Fruit fly (Drosophila melanogaster) whole organism, embryonic: Measurements from ENCODE around the gene CG11737.

Experiments
- Blimp-1 ChIP-seq: fragments of 200-800 bp; sonication (Bioruptor generic); optimal IDR thresholded peaks from 3 replicates; lab custom pipeline; 2018; ENCODE audit warnings: missing biosample characterization, missing genetic modification characterization, mild to moderate bottlenecking, moderate library complexity, missing genetic modification reagents
- Bteb2 ChIP-seq: fragments of 200-800 bp; sonication (Bioruptor generic); optimal IDR thresholded peaks from 2 replicates; lab custom pipeline; 2016; ENCODE audit warnings: missing biosample characterization, missing genetic modification characterization
- CG10366 ChIP-seq: fragments of 200-800 bp; sonication (Bioruptor generic); IDR thresholded peaks from 2 replicates; pipeline ENCODE4 v1.3.6; 2022; ENCODE audit warnings: missing biosample characterization, missing genetic modification characterization
- CG10462 ChIP-seq: fragments of 200-800 bp; sonication (Bioruptor generic); optimal IDR thresholded peaks from 2 replicates; lab custom pipeline; 2016; ENCODE audit warnings: missing biosample characterization, missing genetic modification characterization
- CG11247 ChIP-seq: fragments of 200-800 bp; sonication (Bioruptor generic); IDR thresholded peaks from 2 replicates; pipeline ENCODE4 v1.3.6; 2022; ENCODE audit warnings: missing biosample characterization, missing genetic modification characterization
- CG11456 ChIP-seq: fragments of 200-800 bp; sonication (Bioruptor generic); IDR thresholded peaks from 3 replicates; pipeline ENCODE4 v1.3.6; 2022; ENCODE audit warnings: missing biosample characterization, missing genetic modification characterization
- CG12104 ChIP-seq: fragments of 200-800 bp; sonication (Bioruptor generic); optimal IDR thresholded peaks from 3 replicates; lab custom pipeline; 2016; ENCODE audit warnings: missing biosample characterization, missing genetic modification characterization
- CG12155 ChIP-seq: fragments of 200-800 bp; sonication (Bioruptor generic); optimal IDR thresholded peaks from 3 replicates; lab custom pipeline; 2016; ENCODE audit warnings: missing biosample characterization, missing genetic modification characterization
- CG12299 ChIP-seq: fragments of 200-800 bp; sonication (Bioruptor generic); optimal IDR thresholded peaks from 2 replicates; lab custom pipeline; 2018; ENCODE audit warnings: missing biosample characterization, mild to moderate bottlenecking, missing genetic modification characterization
- CG1233 ChIP-seq: fragments of 200-800 bp; sonication (Bioruptor generic); optimal IDR thresholded peaks from 4 replicates; lab custom pipeline; 2018; ENCODE audit warnings: missing biosample characterization, mild to moderate bottlenecking, missing genetic modification characterization
- CG13296 ChIP-seq: fragments of 200-800 bp; sonication (Bioruptor generic); optimal IDR thresholded peaks from 3 replicates; lab custom pipeline; 2018; ENCODE audit warnings: missing biosample characterization, mild to moderate bottlenecking, missing genetic modification characterization
- CG13894 ChIP-seq: fragments of 200-800 bp; sonication (Bioruptor generic); optimal IDR thresholded peaks from 3 replicates; lab custom pipeline; 2018; ENCODE audit warnings: missing biosample characterization, mild to moderate bottlenecking, missing genetic modification characterization, moderate library complexity
- CG1603 ChIP-seq: fragments of 200-800 bp; sonication (Bioruptor generic); optimal IDR thresholded peaks from 2 replicates; lab custom pipeline; 2019; ENCODE audit warnings: missing biosample characterization, mild to moderate bottlenecking, missing genetic modification characterization, moderate library complexity
- CG17802 ChIP-seq: fragments of 200-800 bp; sonication (Bioruptor generic); optimal IDR thresholded peaks from 2 replicates; lab custom pipeline; 2018; ENCODE audit warnings: missing biosample characterization, mild to moderate bottlenecking, missing genetic modification characterization, moderate library complexity
- CG1832 ChIP-seq: fragments of 200-800 bp; sonication (Bioruptor generic); optimal IDR thresholded peaks from 2 replicates; lab custom pipeline; 2017; ENCODE audit warnings: missing biosample characterization, mild to moderate bottlenecking, missing genetic modification characterization, inconsistent platforms
- CG18599 ChIP-seq: fragments of 200-800 bp; sonication (Bioruptor generic); optimal IDR thresholded peaks from 3 replicates; lab custom pipeline; 2017; ENCODE audit warnings: missing biosample characterization, missing genetic modification characterization, mild to moderate bottlenecking, moderate library complexity, missing genetic modification reagents
- CG18764 ChIP-seq: fragments of 200-800 bp; sonication (Bioruptor generic); optimal IDR thresholded peaks from 3 replicates; lab custom pipeline; 2016; ENCODE audit warnings: missing biosample characterization, missing genetic modification characterization
- CG30403 ChIP-seq: fragments of 200-800 bp; sonication (Bioruptor generic); optimal IDR thresholded peaks from 3 replicates; lab custom pipeline; 2016; ENCODE audit warnings: missing biosample characterization, missing genetic modification characterization
- CG32772 ChIP-seq: fragments of 200-800 bp; sonication (Bioruptor generic); IDR thresholded peaks from 2 replicates; pipeline ENCODE4 v1.3.6; 2022; ENCODE audit warnings: missing biosample characterization, missing genetic modification characterization
- CG4328 ChIP-seq: fragments of 200-800 bp; sonication (Bioruptor generic); optimal IDR thresholded peaks from 3 replicates; lab custom pipeline; 2017; ENCODE audit warnings: missing biosample characterization, missing genetic modification reagents, missing genetic modification characterization
- CG7271 ChIP-seq: fragments of 200-800 bp; sonication (Bioruptor generic); optimal IDR thresholded peaks from 2 replicates; lab custom pipeline; 2018; ENCODE audit warnings: missing biosample characterization, mild to moderate bottlenecking, missing genetic modification characterization, moderate library complexity
- CG8281 ChIP-seq: fragments of 200-800 bp; sonication (Bioruptor generic); optimal IDR thresholded peaks from 2 replicates; lab custom pipeline; 2018; ENCODE audit warnings: missing biosample characterization, mild to moderate bottlenecking, missing genetic modification characterization, moderate library complexity
- CG8478 ChIP-seq: fragments of >200 bp; optimal IDR thresholded peaks from 2 replicates; lab custom pipeline; 2018
- CG9437 ChIP-seq: fragments of 200-800 bp; sonication (Bioruptor generic); optimal IDR thresholded peaks from 2 replicates; lab custom pipeline; 2018; ENCODE audit warnings: missing biosample characterization, mild to moderate bottlenecking, missing genetic modification characterization
- CkIIα-i1 ChIP-seq: fragments of 200-800 bp; sonication (Bioruptor generic); IDR thresholded peaks from 2 replicates; pipeline ENCODE4 v1.3.6; 2022; ENCODE audit warnings: missing biosample characterization, missing genetic modification characterization
- Drgx ChIP-seq: fragments of 200-800 bp; sonication (Bioruptor generic); IDR thresholded peaks from 2 replicates; pipeline ENCODE4 v1.3.6; 2022; ENCODE audit warnings: missing biosample characterization, missing genetic modification characterization
- H15 ChIP-seq: fragments of 200-800 bp; sonication (Bioruptor generic); IDR thresholded peaks from 3 replicates; pipeline ENCODE4 v1.3.6; 2022; ENCODE audit warnings: missing biosample characterization, missing genetic modification characterization
- HHEX ChIP-seq: fragments of 200-800 bp; sonication (Bioruptor generic); optimal IDR thresholded peaks from 3 replicates; lab custom pipeline; 2017; ENCODE audit warnings: missing biosample characterization, mild to moderate bottlenecking, missing genetic modification characterization, missing genetic modification reagents
- Hmx ChIP-seq: fragments of 200-800 bp; sonication (Bioruptor generic); optimal IDR thresholded peaks from 2 replicates; lab custom pipeline; 2016; ENCODE audit warnings: missing biosample characterization, missing genetic modification characterization
- Hr3 ChIP-seq: fragments of 200-800 bp; sonication (Bioruptor generic); optimal IDR thresholded peaks from 3 replicates; lab custom pipeline; 2016; ENCODE audit warnings: missing biosample characterization, missing genetic modification characterization
- Jarid2 ChIP-seq: fragments of 200-800 bp; sonication (Bioruptor generic); optimal IDR thresholded peaks from 3 replicates; lab custom pipeline; 2017; ENCODE audit warnings: mild to moderate bottlenecking, missing biosample characterization, missing genetic modification reagents, missing genetic modification characterization
- Kr ChIP-seq: fragments of 200-800 bp; sonication (Bioruptor generic); optimal IDR thresholded peaks from 2 replicates; lab custom pipeline; 2017; ENCODE audit warnings: missing biosample characterization, mild to moderate bottlenecking, missing genetic modification characterization
- Lim3 ChIP-seq: fragments of 200-800 bp; sonication (Bioruptor generic); IDR thresholded peaks from 2 replicates; pipeline ENCODE4 v1.3.6; 2022; ENCODE audit warnings: missing biosample characterization, missing genetic modification characterization
- Nf-YA ChIP-seq: fragments of 200-800 bp; sonication (Bioruptor generic); IDR thresholded peaks from 2 replicates; pipeline ENCODE4 v1.3.6; 2022; ENCODE audit warnings: missing biosample characterization, missing genetic modification characterization
- NfI ChIP-seq: fragments of 200-800 bp; sonication (Bioruptor generic); optimal IDR thresholded peaks from 3 replicates; lab custom pipeline; 2018; ENCODE audit warnings: missing biosample characterization, mild to moderate bottlenecking, missing genetic modification characterization, moderate library complexity
- crol ChIP-seq: fragments of 200-800 bp; sonication (Bioruptor generic); IDR thresholded peaks from 2 replicates; pipeline ENCODE4 v1.3.6; 2022; ENCODE audit warnings: missing biosample characterization, missing genetic modification characterization
- insv ChIP-seq, 2 experiments: fragments of 200-800 bp; sonication (Bioruptor generic); optimal IDR thresholded peaks; 3 replicates each; lab custom pipeline; 2016 to 2018; ENCODE audit warnings: missing biosample characterization in 2 of 2, missing genetic modification characterization in 2 of 2
- kni ChIP-seq: fragments of 200-800 bp; sonication (Bioruptor generic); optimal IDR thresholded peaks from 3 replicates; lab custom pipeline; 2017; ENCODE audit warnings: mild to moderate bottlenecking, missing biosample characterization, missing genetic modification reagents, missing genetic modification characterization
- knrl ChIP-seq: fragments of 200-800 bp; sonication (Bioruptor generic); IDR thresholded peaks from 3 replicates; pipeline ENCODE4 v1.3.6; 2022; ENCODE audit warnings: missing biosample characterization, missing genetic modification characterization; ENCODE audit not compliant: partially characterized antibody
- nerfin-2 ChIP-seq: fragments of 200-800 bp; sonication (Bioruptor generic); IDR thresholded peaks from 2 replicates; pipeline ENCODE4 v1.3.6; 2022; ENCODE audit warnings: missing biosample characterization, missing genetic modification characterization; ENCODE audit not compliant: partially characterized antibody
- pan ChIP-seq, 4 experiments: fragments of >200 bp in 3 of 4; fragments of 200-800 bp in 1 of 4; sonication (Bioruptor generic) in 1 of 4; optimal IDR thresholded peaks in 3 of 4; IDR thresholded peaks in 1 of 4; 2 replicates each; pipeline versions ENCODE4 v1.3.6 to Lab custom; 2017 to 2022; ENCODE audit warnings: missing biosample characterization in 2 of 4, missing genetic modification characterization in 2 of 4, mixed read lengths in 1 of 4
- psq ChIP-seq: fragments of 200-800 bp; sonication (Bioruptor generic); optimal IDR thresholded peaks from 2 replicates; lab custom pipeline; 2017; ENCODE audit warnings: missing biosample characterization, missing genetic modification characterization
- tgo ChIP-seq: fragments of 200-800 bp; sonication (Bioruptor generic); IDR thresholded peaks from 3 replicates; pipeline ENCODE4 v1.3.6; 2022; ENCODE audit warnings: missing biosample characterization, missing genetic modification characterization
- unc-4 ChIP-seq: fragments of 200-800 bp; sonication (Bioruptor generic); IDR thresholded peaks from 2 replicates; pipeline ENCODE4 v1.3.6; 2022; ENCODE audit warnings: missing biosample characterization, missing genetic modification characterization; ENCODE audit not compliant: partially characterized antibody
- unpg ChIP-seq: fragments of 200-800 bp; sonication (Bioruptor generic); optimal IDR thresholded peaks from 3 replicates; lab custom pipeline; 2018; ENCODE audit warnings: missing biosample characterization, mild to moderate bottlenecking, missing genetic modification characterization, moderate library complexity
- vvl ChIP-seq: fragments of 200-800 bp; sonication (Bioruptor generic); IDR thresholded peaks from 2 replicates; pipeline ENCODE4 v1.3.6; 2022; ENCODE audit warnings: missing biosample characterization, missing genetic modification characterization

Gene CG11737

DNA sequence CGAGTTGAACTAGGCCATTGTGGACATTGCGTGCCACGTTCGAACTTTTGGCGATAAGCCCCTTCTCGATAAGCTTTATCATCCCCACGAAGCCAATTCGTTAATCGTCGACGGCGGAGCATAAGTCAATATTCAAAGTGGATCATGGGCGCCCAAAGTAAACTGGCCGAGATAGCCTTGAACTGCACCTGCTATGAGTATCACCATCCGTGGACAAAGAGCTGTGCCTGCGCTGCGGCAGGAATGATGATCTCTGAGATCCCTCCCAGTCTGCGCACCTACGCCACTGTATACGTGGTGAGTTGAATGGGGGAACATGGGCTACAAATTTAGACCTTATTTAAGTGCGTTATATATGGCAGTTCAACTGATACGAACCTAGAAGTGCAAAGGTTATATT is 6.6 kb downstream of the CG11737 start (continued):
- TF ChIP-seq CG18764 (GFP tag; lab: Kevin White, UChicago) (no peak), tgo (GFP tag; lab: Robert Waterston, UW) (peak; percentile 18; the same call in 1 of the 3 replicates), CG12104 (GFP tag; lab: Kevin White, UChicago) (no peak), CG11456 (GFP tag; lab: Robert Waterston, UW) (peak; percentile 48; the same call in 1 of the 3 replicates), CG13296 (no peak), Jarid2 (no peak), H15 (GFP tag; lab: Robert Waterston, UW) (no peak), Bteb2 (GFP tag; lab: Kevin White, UChicago) (no peak), crol (no peak), Hr3 (GFP tag; lab: Kevin White, UChicago) (no peak), CkIIα-i1 (GFP tag; lab: Robert Waterston, UW) (no peak), knrl (GFP tag; lab: Robert Waterston, UW) (no peak), CG18599 (GFP tag; lab: Kevin White, UChicago) (peak; percentile 66), HHEX (GFP tag; lab: Kevin White, UChicago) (peak; percentile 33), CG11247 (GFP tag; lab: Robert Waterston, UW) (0 out of 2 replicates have a peak, but pooled peaks have one; percentile 15), CG1603 (no peak), CG8281 (tag; lab: Kevin White, UChicago) (no peak), CG8478 (lab: Kevin White, UChicago) (no peak), CG7271 (tag; lab: Kevin White, UChicago) (no peak), CG12299 (no peak), nerfin-2 (GFP tag; lab: Robert Waterston, UW) (no peak), psq (GFP tag; lab: Kevin White, UChicago) (no peak), vvl (GFP tag; lab: Robert Waterston, UW) (peak; percentile 31; the same call in 1 of the 2 replicates), kni (GFP tag; lab: Kevin White, UChicago) (no peak), CG12155 (GFP tag; lab: Kevin White, UChicago) (peak; percentile 1), CG9437 (GFP tag; lab: Kevin White, UChicago) (no peak), Lim3 (GFP tag; lab: Robert Waterston, UW) (no peak), CG1233 (GFP tag; lab: Kevin White, UChicago) (no peak), pan (optimal IDR thresholded peaks at IDR 0.05; lab: Kevin White, UChicago) (no peak), pan (GFP tag; optimal IDR thresholded peaks at IDR 0.05 in 1 of 2, IDR thresholded peaks at IDR 0.05 in 1 of 2) (peak in 1 of 2 experiments; percentile 62), CG10462 (GFP tag; lab: Kevin White, UChicago) (no peak), Kr (no peak), CG13894 (tag; lab: Kevin White, UChicago) (no peak), CG30403 (GFP tag; lab: Kevin White, UChicago) (peak; percentile 0), unpg (no peak), Hmx (GFP tag; lab: Kevin White, UChicago) (no peak), CG17802 (tag; lab: Kevin White, UChicago) (no peak), insv (GFP tag; optimal IDR thresholded peaks at IDR 0.05; lab: Kevin White, UChicago) (no peak), CG10366 (GFP tag; lab: Robert Waterston, UW) (peak; percentile 47), CG4328 (GFP tag; lab: Kevin White, UChicago) (no peak), unc-4 (GFP tag; lab: Robert Waterston, UW) (no peak), Nf-YA (GFP tag; lab: Robert Waterston, UW) (0 out of 2 replicates have a peak, but pooled peaks have one; percentile 7), CG32772 (peak; percentile 37; the same call in 1 of the 2 replicates), Drgx (GFP tag; lab: Robert Waterston, UW) (no peak), NfI (GFP tag; lab: Kevin White, UChicago) (peak; percentile 6), CG1832 (GFP tag; lab: Kevin White, UChicago) (no peak), Blimp-1 (no peak)
